Fruit fly (Drosophila melanogaster): Measurements from ENCODE around the gene lush.

Gene lush

DNA sequence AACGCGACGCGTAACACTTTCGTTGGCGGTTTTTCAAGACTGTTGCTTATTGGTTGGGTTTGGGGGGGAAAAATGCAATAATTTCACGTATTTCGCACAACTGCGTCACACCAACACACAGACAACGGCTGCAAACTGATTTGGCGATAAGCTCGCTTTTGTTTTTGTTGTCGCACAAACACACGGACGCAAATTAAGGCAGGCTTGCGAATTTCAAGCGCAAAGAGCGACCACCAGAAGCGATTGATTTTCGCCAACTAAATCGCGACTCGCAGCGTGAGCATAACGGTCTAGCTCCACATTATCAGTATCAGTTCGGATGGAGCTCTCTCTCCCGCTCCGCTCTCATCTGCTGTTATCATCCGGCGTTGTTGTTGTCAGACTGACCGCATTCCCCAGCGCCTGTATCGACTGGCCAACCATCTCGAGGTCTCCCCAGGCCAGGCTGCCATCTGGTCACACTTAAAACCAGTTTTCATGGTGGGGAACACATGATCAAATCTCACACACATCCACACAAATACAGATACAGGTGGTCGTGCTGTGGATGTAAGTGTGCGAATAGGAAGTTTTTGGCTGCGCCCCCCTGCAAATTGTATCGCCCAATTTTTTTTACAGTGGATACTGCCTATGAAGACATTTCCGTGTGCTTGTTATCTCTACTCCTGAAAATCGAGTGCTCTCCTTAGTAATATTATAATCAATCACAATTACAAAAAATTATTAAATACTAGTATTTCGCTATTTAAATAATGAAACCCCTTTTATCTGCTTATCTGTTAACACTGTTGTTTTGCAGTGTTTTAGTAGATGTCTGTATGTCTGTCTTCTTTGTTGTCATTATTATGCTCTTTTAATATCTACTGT, 27.1 kb upstream of the lush start (continued):
- TF ChIP-seq Dek (tag; optimal IDR thresholded peaks at IDR 0.05): peak; percentile 41
- peak; percentile 53 for TF ChIP-seq CG17829 (tag; optimal IDR thresholded peaks at IDR 0.05)
- no peak for TF ChIP-seq run (tag; optimal IDR thresholded peaks at IDR 0.05)
- no peak for TF ChIP-seq CG4282 (GFP tag; optimal IDR thresholded peaks at IDR 0.05)
- TF ChIP-seq CG16813 (GFP tag; IDR thresholded peaks at IDR 0.05; ENCODE audit: partially characterized antibody): no peak
- TF ChIP-seq Bteb2 (GFP tag; optimal IDR thresholded peaks at IDR 0.05): peak; percentile 18
- TF ChIP-seq sisA (GFP tag; IDR thresholded peaks at IDR 0.05): peak; percentile 58
- TF ChIP-seq NFAT (GFP tag; IDR thresholded peaks at IDR 0.05): peak; percentile 79
- no peak for TF ChIP-seq CG14710 (tag; optimal IDR thresholded peaks at IDR 0.05)
- peak; percentile 79 for TF ChIP-seq lilli (GFP tag; optimal IDR thresholded peaks at IDR 0.05)
- TF ChIP-seq unpg (GFP tag; optimal IDR thresholded peaks at IDR 0.05): peak; percentile 21
- TF ChIP-seq C15 (GFP tag; IDR thresholded peaks at IDR 0.05): no peak
- no peak for TF ChIP-seq Dref (GFP tag; IDR thresholded peaks at IDR 0.05)
- TF ChIP-seq pho (GFP tag; optimal IDR thresholded peaks at IDR 0.05): peak; percentile 66
- TF ChIP-seq trem (tag; optimal IDR thresholded peaks at IDR 0.05): no peak
- peak; percentile 20 for TF ChIP-seq CG1792 (GFP tag; optimal IDR thresholded peaks at IDR 0.05)
- TF ChIP-seq CG15601 (tag; optimal IDR thresholded peaks at IDR 0.05): no peak
- peak; percentile 89 for TF ChIP-seq CG2120 (GFP tag; optimal IDR thresholded peaks at IDR 0.05)
- peak; percentile 32; the same call in 1 of the 3 replicates for TF ChIP-seq B-H1 (GFP tag; IDR thresholded peaks at IDR 0.05)
- peak; percentile 40 for TF ChIP-seq zf30C (GFP tag; optimal IDR thresholded peaks at IDR 0.05)
- TF ChIP-seq bbx (GFP tag; IDR thresholded peaks at IDR 0.05; ENCODE audit: partially characterized antibody): peak; percentile 52; the same call in 1 of the 2 replicates
- peak; percentile 95 for TF ChIP-seq grau (tag; optimal IDR thresholded peaks at IDR 0.05)
- peak; percentile 59 for TF ChIP-seq CG10209 (GFP tag; optimal IDR thresholded peaks at IDR 0.05)
- TF ChIP-seq CG16863 (GFP tag; optimal IDR thresholded peaks at IDR 0.05): peak; percentile 10
- peak; percentile 46 for TF ChIP-seq az2 (GFP tag; optimal IDR thresholded peaks at IDR 0.05)
- TF ChIP-seq CG17361 (GFP tag; IDR thresholded peaks at IDR 0.05): peak; percentile 59
- TF ChIP-seq CG2199 (GFP tag; IDR thresholded peaks at IDR 0.05): peak; percentile 72; the same call in 1 of the 3 replicates
- TF ChIP-seq CG8089 (GFP tag; optimal IDR thresholded peaks at IDR 0.05): no peak
- TF ChIP-seq Fer3 (tag; optimal IDR thresholded peaks at IDR 0.05): peak; percentile 78
- no peak for TF ChIP-seq CG12104 (GFP tag; optimal IDR thresholded peaks at IDR 0.05)
- TF ChIP-seq pnt (GFP tag; optimal IDR thresholded peaks at IDR 0.05): no peak
- TF ChIP-seq phol (tag; optimal IDR thresholded peaks at IDR 0.05): peak; percentile 27
- no peak for TF ChIP-seq Kr (GFP tag; optimal IDR thresholded peaks at IDR 0.05)
- TF ChIP-seq CG7839 (tag; optimal IDR thresholded peaks at IDR 0.05): peak; percentile 75
- TF ChIP-seq CG10147 (GFP tag; optimal IDR thresholded peaks at IDR 0.05): peak; percentile 47
- peak; percentile 85 for TF ChIP-seq cwo (GFP tag; optimal IDR thresholded peaks at IDR 0.05)
- peak; percentile 52 for TF ChIP-seq esg (GFP tag; conservative IDR thresholded peaks at IDR 0.05)
- TF ChIP-seq onecut (GFP tag; IDR thresholded peaks at IDR 0.05): no peak; the same call in 1 of the 2 replicates
- TF ChIP-seq NC2β (GFP tag; optimal IDR thresholded peaks at IDR 0.05): peak; percentile 9
- peak; percentile 68 for TF ChIP-seq CoRest (tag; optimal IDR thresholded peaks at IDR 0.05)
- peak; percentile 67 for TF ChIP-seq CG9215 (GFP tag; IDR thresholded peaks at IDR 0.05)
- peak; percentile 21 for TF ChIP-seq her (GFP tag; optimal IDR thresholded peaks at IDR 0.05)
- peak; percentile 42 for TF ChIP-seq CG31441 (GFP tag; IDR thresholded peaks at IDR 0.05)
- TF ChIP-seq CG17186 (GFP tag; optimal IDR thresholded peaks at IDR 0.05): no peak
- TF ChIP-seq caup (GFP tag; optimal IDR thresholded peaks at IDR 0.05; ENCODE audit: severe bottlenecking): peak; percentile 69
- TF ChIP-seq CG17612 (GFP tag; IDR thresholded peaks at IDR 0.05): peak; percentile 24; the same call in 1 of the 2 replicates
- TF ChIP-seq CG6854 (GFP tag; optimal IDR thresholded peaks at IDR 0.05): peak; percentile 56
- peak; percentile 23 for TF ChIP-seq lbe (GFP tag; optimal IDR thresholded peaks at IDR 0.05)
- peak; percentile 75; the same call in 2 of the 3 replicates for TF ChIP-seq dysf (GFP tag; IDR thresholded peaks at IDR 0.05)
